Worm (Caenorhabditis elegans) whole organism, L4 larva: ENCODE data around the gene C04E7.3.

ENCODE experiments used
- ZK337.2 ChIP-seq: fragments of 200-800 bp; sonication (Bioruptor generic); IDR thresholded peaks from 2 replicates; pipeline ENCODE4 v1.3.6; 2022; ENCODE audit warnings: missing genetic modification reagents, missing genetic modification characterization, missing compliant biosample characterization
- ceh-62 ChIP-seq: sonication (generic microtip); optimal IDR thresholded peaks from 2 replicates; lab custom pipeline; 2017; ENCODE audit warnings: missing biosample characterization, missing genetic modification characterization
- dmd-9 ChIP-seq: fragments of 200-800 bp; sonication (Bioruptor generic); IDR thresholded peaks from 2 replicates; pipeline ENCODE4 v1.3.6; 2022; ENCODE audit warnings: missing genetic modification reagents, missing genetic modification characterization, missing compliant biosample characterization
- zip-11 ChIP-seq: fragments of 200-800 bp; sonication (Bioruptor generic); IDR thresholded peaks from 2 replicates; pipeline ENCODE4 v1.3.6; 2022; ENCODE audit warnings: missing genetic modification characterization, missing compliant biosample characterization

ce11 chrX:389566-389965 lies 42.5 kb upstream of the C04E7.3 start:
- TF ChIP-seq zip-11 (no peak), dmd-9 (no peak), ceh-62 (tag; lab: Kevin White, UChicago) (no peak), ZK337.2 (no peak)
